Fruit fly (Drosophila melanogaster) whole organism, embryonic: ENCODE data around the gene CG14795.

Experiments used
- Abd-B ChIP-seq: fragments of 200-800 bp; sonication (Bioruptor generic); optimal IDR thresholded peaks from 2 replicates; lab custom pipeline; 2018; ENCODE audit warnings: missing biosample characterization, mild to moderate bottlenecking, missing genetic modification characterization, moderate library complexity
- CG13287 ChIP-seq: fragments of 200-800 bp; sonication (Bioruptor generic); IDR thresholded peaks from 2 replicates; pipeline ENCODE4 v1.3.6; 2022; ENCODE audit warnings: missing biosample characterization, missing genetic modification characterization; ENCODE audit not compliant: partially characterized antibody
- CG13624 ChIP-seq: fragments of 200-800 bp; sonication (Bioruptor generic); optimal IDR thresholded peaks from 2 replicates; lab custom pipeline; 2016; ENCODE audit warnings: missing biosample characterization, missing genetic modification characterization
- CG16813 ChIP-seq: fragments of 200-800 bp; sonication (Bioruptor generic); IDR thresholded peaks from 3 replicates; pipeline ENCODE4 v1.3.6; 2022; ENCODE audit warnings: missing biosample characterization, missing genetic modification characterization; ENCODE audit not compliant: partially characterized antibody
- CG33213 ChIP-seq: fragments of 200-800 bp; sonication (Bioruptor generic); optimal IDR thresholded peaks from 3 replicates; lab custom pipeline; 2016; ENCODE audit warnings: missing biosample characterization, missing genetic modification characterization
- CG34224 ChIP-seq: fragments of 200-800 bp; sonication (Bioruptor generic); IDR thresholded peaks from 3 replicates; pipeline ENCODE4 v1.3.6; 2022; ENCODE audit warnings: missing biosample characterization, missing genetic modification characterization; ENCODE audit not compliant: partially characterized antibody
- CG3995 ChIP-seq: fragments of 200-800 bp; sonication (Bioruptor generic); optimal IDR thresholded peaks from 3 replicates; lab custom pipeline; 2016; ENCODE audit warnings: missing biosample characterization, missing genetic modification characterization
- CG6175 ChIP-seq: fragments of 200-800 bp; sonication (Bioruptor generic); IDR thresholded peaks from 3 replicates; pipeline ENCODE4 v1.3.6; 2022; ENCODE audit warnings: missing biosample characterization, missing genetic modification characterization
- CG6791 ChIP-seq: fragments of 200-800 bp; sonication (Bioruptor generic); IDR thresholded peaks from 3 replicates; pipeline ENCODE4 v1.3.6; 2022; ENCODE audit warnings: missing biosample characterization, missing genetic modification characterization; ENCODE audit not compliant: partially characterized antibody
- Dp ChIP-seq: fragments of 200-800 bp; sonication (Bioruptor generic); optimal IDR thresholded peaks from 2 replicates; lab custom pipeline; 2018; ENCODE audit warnings: missing biosample characterization, mild to moderate bottlenecking, missing genetic modification characterization, moderate library complexity
- Dref ChIP-seq: fragments of 200-800 bp; sonication (Bioruptor generic); IDR thresholded peaks from 2 replicates; pipeline ENCODE4 v1.3.6; 2022; ENCODE audit warnings: missing biosample characterization, missing genetic modification characterization
- HmgZ ChIP-seq: fragments of 200-800 bp; sonication (Bioruptor generic); optimal IDR thresholded peaks from 2 replicates; lab custom pipeline; 2018; ENCODE audit warnings: missing biosample characterization, mild to moderate bottlenecking, missing genetic modification characterization
- MBD-R2 ChIP-seq: fragments of 200-800 bp; sonication (Bioruptor generic); IDR thresholded peaks from 2 replicates; pipeline ENCODE4 v1.3.6; 2022; ENCODE audit warnings: missing biosample characterization, missing genetic modification characterization
- MESR4 ChIP-seq: fragments of 200-800 bp; sonication (Bioruptor generic); optimal IDR thresholded peaks from 2 replicates; lab custom pipeline; 2018; ENCODE audit warnings: missing biosample characterization, mild to moderate bottlenecking, missing genetic modification characterization, moderate library complexity
- Sin3A ChIP-seq: fragments of >200 bp; optimal IDR thresholded peaks from 2 replicates; lab custom pipeline; 2018
- amos ChIP-seq: fragments of 200-800 bp; sonication (Bioruptor generic); IDR thresholded peaks from 2 replicates; pipeline ENCODE4 v1.3.6; 2022; ENCODE audit warnings: missing biosample characterization, missing genetic modification characterization; ENCODE audit not compliant: partially characterized antibody
- bbx ChIP-seq: fragments of 200-800 bp; sonication (Bioruptor generic); IDR thresholded peaks from 2 replicates; pipeline ENCODE4 v1.3.6; 2022; ENCODE audit warnings: missing biosample characterization, missing genetic modification characterization; ENCODE audit not compliant: partially characterized antibody
- cg ChIP-seq: fragments of 200-800 bp; sonication (Bioruptor generic); optimal IDR thresholded peaks from 3 replicates; lab custom pipeline; 2019; ENCODE audit warnings: missing biosample characterization, mild to moderate bottlenecking, missing genetic modification characterization, moderate library complexity
- crp ChIP-seq, 2 experiments: fragments of 200-800 bp; sonication (Bioruptor generic); optimal IDR thresholded peaks; 2 replicates in 1 of 2; 3 replicates in 1 of 2; lab custom pipeline; 2017; ENCODE audit warnings: missing biosample characterization in 2 of 2, missing genetic modification characterization in 2 of 2, mild to moderate bottlenecking in 1 of 2, moderate library complexity in 1 of 2
- danr ChIP-seq: fragments of 200-800 bp; sonication (Bioruptor generic); IDR thresholded peaks from 2 replicates; pipeline ENCODE4 v1.3.6; 2022; ENCODE audit warnings: missing biosample characterization, missing genetic modification characterization
- eyg ChIP-seq: fragments of 200-800 bp; sonication (Bioruptor generic); optimal IDR thresholded peaks from 3 replicates; lab custom pipeline; 2016; ENCODE audit warnings: missing biosample characterization, missing genetic modification characterization
- inv ChIP-seq: fragments of 200-800 bp; sonication (Bioruptor generic); IDR thresholded peaks from 2 replicates; pipeline ENCODE4 v1.3.6; 2022; ENCODE audit warnings: missing biosample characterization, missing genetic modification characterization; ENCODE audit not compliant: partially characterized antibody
- vvl ChIP-seq: fragments of 200-800 bp; sonication (Bioruptor generic); IDR thresholded peaks from 2 replicates; pipeline ENCODE4 v1.3.6; 2022; ENCODE audit warnings: missing biosample characterization, missing genetic modification characterization

The CG14795 gene

DNA sequence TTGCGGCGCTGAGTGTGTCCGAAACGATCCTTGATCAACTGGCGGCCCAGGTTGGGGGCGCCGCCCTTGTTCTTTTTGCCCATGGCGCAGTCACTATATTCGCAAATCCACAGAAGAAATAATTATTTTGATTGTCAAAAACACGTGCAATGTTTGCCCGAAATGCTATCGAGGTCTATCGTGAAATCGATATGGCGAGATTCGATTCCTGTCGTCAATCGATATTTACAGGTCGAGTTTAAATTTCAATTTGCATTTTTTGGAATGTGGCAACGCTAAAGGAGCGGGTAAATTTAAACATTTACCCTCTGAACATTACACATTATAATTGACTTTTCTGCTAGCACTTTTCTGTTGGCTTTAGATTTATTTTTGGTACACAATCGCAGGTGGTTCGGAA, 48.6 kb downstream of the CG14795 start, which contains the start of gene Ns3 (continued):
- TF ChIP-seq bbx (GFP tag; lab: Robert Waterston, UW) (peak; percentile 89), CG6175 (GFP tag; lab: Robert Waterston, UW) (no peak), CG13624 (GFP tag; lab: Kevin White, UChicago) (no peak), Dp (peak; percentile 94), MESR4 (GFP tag; lab: Kevin White, UChicago) (peak; percentile 71), Abd-B (no peak), HmgZ (tag; lab: Kevin White, UChicago) (peak; percentile 51), CG33213 (peak; percentile 5), danr (GFP tag; lab: Robert Waterston, UW) (no peak), inv (GFP tag; lab: Robert Waterston, UW) (peak; percentile 73), MBD-R2 (GFP tag; lab: Robert Waterston, UW) (peak; percentile 70), Dref (GFP tag; lab: Robert Waterston, UW) (peak; percentile 96), CG34224 (GFP tag; lab: Robert Waterston, UW) (peak; percentile 91), eyg (GFP tag; lab: Kevin White, UChicago) (no peak), vvl (peak; percentile 95), Sin3A (lab: Kevin White, UChicago) (peak; percentile 32), crp (GFP tag; optimal IDR thresholded peaks at IDR 0.05; lab: Kevin White, UChicago) (peak in 1 of 2 experiments; percentile 37), CG13287 (GFP tag; lab: Robert Waterston, UW) (peak; percentile 95), CG16813 (GFP tag; lab: Robert Waterston, UW) (peak; percentile 82), amos (GFP tag; lab: Robert Waterston, UW) (peak; percentile 88), cg (GFP tag; lab: Kevin White, UChicago) (peak; percentile 1), CG3995 (GFP tag; lab: Kevin White, UChicago) (peak; percentile 53), CG6791 (peak; percentile 91)
